Fruit fly (Drosophila melanogaster): ENCODE measurements around the gene CG13001.

The CG13001 gene

DNA sequence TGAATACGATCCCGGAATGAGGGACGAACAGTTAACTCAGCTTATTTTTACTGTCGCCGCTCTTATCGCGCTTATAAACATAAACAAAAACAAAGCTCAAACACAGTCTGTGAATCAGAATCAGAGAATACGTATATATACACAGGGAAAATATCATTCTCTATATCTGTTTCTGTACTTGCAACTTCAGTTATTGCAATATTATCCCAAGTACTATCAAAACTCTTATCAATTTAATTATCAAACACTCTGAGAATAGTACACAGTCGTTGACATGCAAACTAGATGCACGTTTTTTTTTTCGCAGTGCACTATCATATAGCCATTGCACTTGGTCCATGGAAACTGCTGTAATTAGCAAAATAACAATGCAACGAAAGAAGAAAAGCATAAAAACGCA is 2.7 kb upstream of the CG13001 start (continued):
- TF ChIP-seq CG32006 (GFP tag; optimal IDR thresholded peaks at IDR 0.05) (peak; percentile 85), cyc (GFP tag; optimal IDR thresholded peaks at IDR 0.05) (peak; percentile 80), CG11762 (GFP tag; optimal IDR thresholded peaks at IDR 0.05; ENCODE audit: insufficient read depth) (peak; percentile 76), OdsH (GFP tag; optimal IDR thresholded peaks at IDR 0.05) (peak; percentile 83), eg (GFP tag; IDR thresholded peaks at IDR 0.05) (peak; percentile 86), CG3032 (tag; optimal IDR thresholded peaks at IDR 0.05) (peak; percentile 79), CG6808 (GFP tag; optimal IDR thresholded peaks at IDR 0.05) (peak; percentile 74), Gug (GFP tag; IDR thresholded peaks at IDR 0.05) (peak; percentile 77), salr (GFP tag; optimal IDR thresholded peaks at IDR 0.05) (peak in 1 of 2 experiments; percentile 70), Ets21C (GFP tag; optimal IDR thresholded peaks at IDR 0.05) (peak; percentile 70), CG31627 (GFP tag; optimal IDR thresholded peaks at IDR 0.05) (peak; percentile 75), esn (GFP tag; optimal IDR thresholded peaks at IDR 0.05) (peak; percentile 83), CG15336 (GFP tag; IDR thresholded peaks at IDR 0.05) (peak; percentile 62), Sox15 (GFP tag; optimal IDR thresholded peaks at IDR 0.05) (peak; percentile 63), Sox14 (GFP tag; optimal IDR thresholded peaks at IDR 0.05) (peak; percentile 81), dac (GFP tag; optimal IDR thresholded peaks at IDR 0.05) (peak; percentile 45), CG16779 (tag; optimal IDR thresholded peaks at IDR 0.05) (peak; percentile 74), CG9139 (GFP tag; optimal IDR thresholded peaks at IDR 0.05) (no peak), Eip78C (GFP tag) (peak; percentile 93), acj6 (GFP tag; optimal IDR thresholded peaks at IDR 0.05) (peak; percentile 82), CG6792 (GFP tag; optimal IDR thresholded peaks at IDR 0.05) (peak; percentile 75), Lpt (GFP tag; optimal IDR thresholded peaks at IDR 0.05) (peak; percentile 64), CG10631 (GFP tag; optimal IDR thresholded peaks at IDR 0.05) (peak; percentile 82), Met (GFP tag; optimal IDR thresholded peaks at IDR 0.05) (peak; percentile 81), vri (GFP tag; optimal IDR thresholded peaks at IDR 0.05) (peak; percentile 57), fkh (GFP tag; optimal IDR thresholded peaks at IDR 0.05) (no peak), lz (GFP tag; optimal IDR thresholded peaks at IDR 0.05) (peak; percentile 72), Smox (GFP tag; optimal IDR thresholded peaks at IDR 0.05) (peak; percentile 79), Eip75B (GFP tag; optimal IDR thresholded peaks at IDR 0.05) (peak; percentile 83), spab (GFP tag; optimal IDR thresholded peaks at IDR 0.05) (peak; percentile 70), CG11902 (GFP tag; optimal IDR thresholded peaks at IDR 0.05) (peak; percentile 56)

DNA sequence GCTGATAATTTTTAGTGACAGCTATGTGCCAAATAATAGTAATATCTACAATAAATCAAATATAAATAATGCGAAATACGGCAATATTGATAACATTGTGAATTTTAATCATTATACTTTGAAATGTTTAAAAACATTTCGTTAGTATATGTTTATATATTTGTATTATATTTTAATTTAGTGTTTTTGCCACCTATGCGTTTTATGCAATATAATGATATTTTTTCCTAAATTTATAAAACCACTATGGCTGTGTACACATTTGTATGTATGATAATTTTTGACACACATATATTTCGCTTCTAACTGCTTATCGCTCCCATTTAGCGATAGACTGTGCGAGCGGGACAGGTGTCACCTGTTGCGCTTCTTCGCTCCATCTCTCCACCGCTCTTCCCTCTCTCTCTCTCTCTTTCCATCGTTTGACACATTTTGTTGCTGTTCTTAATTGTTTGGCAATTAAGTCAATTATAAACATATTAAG is 1.4 kb upstream of the CG13001 start:
- no peak for TF ChIP-seq Smox (GFP tag; optimal IDR thresholded peaks at IDR 0.05)
- TF ChIP-seq CG3032 (tag; optimal IDR thresholded peaks at IDR 0.05), result no peak
- TF ChIP-seq Met (GFP tag; optimal IDR thresholded peaks at IDR 0.05), result no peak
- TF ChIP-seq CG10631 (GFP tag; optimal IDR thresholded peaks at IDR 0.05), result peak; percentile 4
- TF ChIP-seq CG15336 (GFP tag; IDR thresholded peaks at IDR 0.05), result peak; percentile 61; the same call in 1 of the 2 replicates
- no peak for TF ChIP-seq CG3919 (GFP tag; optimal IDR thresholded peaks at IDR 0.05)
- TF ChIP-seq CG8319 (GFP tag; optimal IDR thresholded peaks at IDR 0.05), result no peak
- TF ChIP-seq CG31627 (GFP tag; optimal IDR thresholded peaks at IDR 0.05), result no peak
- TF ChIP-seq CG8632 (GFP tag; optimal IDR thresholded peaks at IDR 0.05), result no peak
- peak; percentile 2 for TF ChIP-seq OdsH (GFP tag; optimal IDR thresholded peaks at IDR 0.05)
- no peak for TF ChIP-seq CG6792 (GFP tag; optimal IDR thresholded peaks at IDR 0.05)
- peak; percentile 36 for TF ChIP-seq CG32006 (GFP tag; optimal IDR thresholded peaks at IDR 0.05)
- TF ChIP-seq vri (GFP tag; optimal IDR thresholded peaks at IDR 0.05), result no peak
- TF ChIP-seq fd85E (GFP tag; optimal IDR thresholded peaks at IDR 0.05), result no peak
- TF ChIP-seq CG8119 (GFP tag; IDR thresholded peaks at IDR 0.05), result peak; percentile 68
- TF ChIP-seq CG6276 (GFP tag; optimal IDR thresholded peaks at IDR 0.05), result no peak
- no peak for TF ChIP-seq achi (GFP tag; optimal IDR thresholded peaks at IDR 0.05)
- TF ChIP-seq eg (GFP tag; IDR thresholded peaks at IDR 0.05), result 0 out of 3 replicates have a peak, but pooled peaks have one; percentile 48
- TF ChIP-seq CG6163 (GFP tag; IDR thresholded peaks at IDR 0.05), result no peak
- peak; percentile 25 for TF ChIP-seq svp (GFP tag)
- no peak for TF ChIP-seq Gug (GFP tag; IDR thresholded peaks at IDR 0.05)
- peak; percentile 42 for TF ChIP-seq fkh (GFP tag; optimal IDR thresholded peaks at IDR 0.05)
- no peak for TF ChIP-seq Ets96B (tag; optimal IDR thresholded peaks at IDR 0.05)
- TF ChIP-seq Eip75B (GFP tag; optimal IDR thresholded peaks at IDR 0.05), result no peak
- TF ChIP-seq net (GFP tag; optimal IDR thresholded peaks at IDR 0.05), result no peak
- TF ChIP-seq Hr4 (GFP tag; optimal IDR thresholded peaks at IDR 0.05), result peak; percentile 6
- TF ChIP-seq CG1621 (tag; optimal IDR thresholded peaks at IDR 0.05), result no peak
- TF ChIP-seq Hr38 (GFP tag; optimal IDR thresholded peaks at IDR 0.05), result no peak
- TF ChIP-seq CG9139 (GFP tag; optimal IDR thresholded peaks at IDR 0.05), result no peak
